Fruit fly (Drosophila melanogaster) whole organism, adult: ENCODE results near the gene emc.

Experiments used
- CG11617 ChIP-seq: fragments of 200-800 bp; sonication (Bioruptor generic); optimal IDR thresholded peaks from 2 replicates; lab custom pipeline; 2017; ENCODE audit warnings: mild to moderate bottlenecking, missing biosample characterization, missing genetic modification reagents, missing genetic modification characterization
- CG12768 ChIP-seq: fragments of 200-800 bp; sonication (Bioruptor generic); optimal IDR thresholded peaks from 2 replicates; lab custom pipeline; 2017; ENCODE audit warnings: missing biosample characterization, missing genetic modification characterization, mild to moderate bottlenecking, moderate library complexity, missing genetic modification reagents
- CG14711 ChIP-seq: fragments of 200-800 bp; sonication (Bioruptor generic); optimal IDR thresholded peaks from 2 replicates; lab custom pipeline; 2018; ENCODE audit warnings: missing biosample characterization, mild to moderate bottlenecking, missing genetic modification characterization, moderate library complexity
- CG1620 ChIP-seq: fragments of 200-800 bp; sonication (Bioruptor generic); optimal IDR thresholded peaks from 2 replicates; lab custom pipeline; 2016; ENCODE audit warnings: missing biosample characterization, missing genetic modification characterization
- CG33017 ChIP-seq: fragments of 200-800 bp; sonication (Bioruptor generic); optimal IDR thresholded peaks from 2 replicates; lab custom pipeline; 2018; ENCODE audit warnings: missing biosample characterization, mild to moderate bottlenecking, missing genetic modification characterization, moderate library complexity
- CG5204 ChIP-seq: fragments of 200-800 bp; sonication (Bioruptor generic); optimal IDR thresholded peaks from 2 replicates; lab custom pipeline; 2016; ENCODE audit warnings: missing biosample characterization, missing genetic modification characterization
- CG7045 ChIP-seq: fragments of 200-800 bp; sonication (Bioruptor generic); optimal IDR thresholded peaks from 2 replicates; lab custom pipeline; 2017; ENCODE audit warnings: missing biosample characterization, mild to moderate bottlenecking, missing genetic modification characterization
- CG7101 ChIP-seq: fragments of 200-800 bp; sonication (Bioruptor generic); optimal IDR thresholded peaks from 2 replicates; lab custom pipeline; 2018; ENCODE audit warnings: missing biosample characterization, mild to moderate bottlenecking, missing genetic modification characterization, moderate library complexity
- Clk ChIP-seq: fragments of 200-800 bp; sonication (Bioruptor generic); optimal IDR thresholded peaks from 2 replicates; lab custom pipeline; 2017; ENCODE audit warnings: missing biosample characterization, missing genetic modification characterization
- Crg-1 ChIP-seq: fragments of 200-800 bp; sonication (Bioruptor generic); optimal IDR thresholded peaks from 2 replicates; lab custom pipeline; 2016; ENCODE audit warnings: missing biosample characterization, missing genetic modification characterization
- Hr96 ChIP-seq: fragments of 200-800 bp; sonication (Bioruptor generic); optimal IDR thresholded peaks from 2 replicates; lab custom pipeline; 2016; ENCODE audit warnings: missing biosample characterization, missing genetic modification characterization
- Mnt ChIP-seq: fragments of 200-800 bp; sonication (Bioruptor generic); optimal IDR thresholded peaks from 2 replicates; lab custom pipeline; 2016; ENCODE audit warnings: missing biosample characterization, mild to moderate bottlenecking, missing genetic modification characterization
- bab1 ChIP-seq: fragments of 200-800 bp; sonication (Bioruptor generic); optimal IDR thresholded peaks from 3 replicates; lab custom pipeline; 2019; ENCODE audit warnings: missing biosample characterization, mild to moderate bottlenecking, missing genetic modification characterization, moderate library complexity
- cic ChIP-seq: fragments of 200-800 bp; sonication (Bioruptor generic); optimal IDR thresholded peaks from 2 replicates; lab custom pipeline; 2017; ENCODE audit warnings: missing biosample characterization, mild to moderate bottlenecking, missing genetic modification characterization, moderate library complexity
- cnc ChIP-seq, 2 experiments: fragments of >200 bp; optimal IDR thresholded peaks; 2 replicates each; lab custom pipeline; 2017
- kay ChIP-seq: fragments of 200-800 bp; sonication (Bioruptor generic); peaks from one replicate; lab custom pipeline; 2016; ENCODE audit warnings: missing biosample characterization, missing genetic modification characterization, borderline replicate concordance
- ovo ChIP-seq: fragments of 200-800 bp; sonication (Bioruptor generic); optimal IDR thresholded peaks from 2 replicates; lab custom pipeline; 2016; ENCODE audit warnings: missing biosample characterization, missing genetic modification characterization
- pad ChIP-seq: fragments of 200-800 bp; sonication (Bioruptor generic); optimal IDR thresholded peaks from 3 replicates; lab custom pipeline; 2017; ENCODE audit warnings: missing biosample characterization, missing genetic modification characterization, mild to moderate bottlenecking, moderate library complexity, missing genetic modification reagents
- tj ChIP-seq: fragments of 200-800 bp; sonication (Bioruptor generic); optimal IDR thresholded peaks from 3 replicates; lab custom pipeline; 2017; ENCODE audit warnings: missing biosample characterization, mild to moderate bottlenecking, missing genetic modification characterization, moderate library complexity
- toe ChIP-seq: fragments of 200-800 bp; sonication (Bioruptor generic); optimal IDR thresholded peaks from 2 replicates; lab custom pipeline; 2016; ENCODE audit warnings: missing biosample characterization, missing genetic modification characterization

Gene emc

DNA sequence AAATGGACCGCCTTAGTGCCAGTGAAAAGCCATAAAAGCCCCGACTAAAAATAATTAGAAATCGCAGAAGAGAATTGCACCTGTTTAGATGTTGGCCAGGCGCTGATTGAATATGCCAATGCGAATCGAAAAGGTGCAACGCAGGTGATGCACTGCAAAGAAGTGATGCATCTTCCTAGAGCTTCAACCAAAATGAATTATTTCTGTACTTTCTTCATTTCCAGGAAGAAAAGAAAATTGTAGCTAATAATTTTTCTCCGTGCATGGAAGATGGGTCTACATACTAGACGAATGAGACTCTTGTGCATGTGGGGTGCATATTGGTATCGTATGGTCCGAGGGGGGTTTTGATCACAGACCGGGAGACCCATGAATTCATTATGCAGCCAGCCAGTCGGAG is 39.8 kb downstream of the emc start:
- TF ChIP-seq CG1620 (GFP tag; lab: Kevin White, UChicago), result no peak
- TF ChIP-seq CG7045 (GFP tag; lab: Kevin White, UChicago), result no peak
- no peak for TF ChIP-seq CG11617 (GFP tag; lab: Kevin White, UChicago)
- no peak for TF ChIP-seq pad (GFP tag; lab: Kevin White, UChicago)
- TF ChIP-seq CG5204 (GFP tag; lab: Kevin White, UChicago), result no peak
- TF ChIP-seq bab1 (GFP tag; lab: Kevin White, UChicago), result no peak
- TF ChIP-seq Crg-1 (GFP tag; lab: Kevin White, UChicago), result no peak
- TF ChIP-seq CG14711 (tag; lab: Kevin White, UChicago), result no peak

DNA sequence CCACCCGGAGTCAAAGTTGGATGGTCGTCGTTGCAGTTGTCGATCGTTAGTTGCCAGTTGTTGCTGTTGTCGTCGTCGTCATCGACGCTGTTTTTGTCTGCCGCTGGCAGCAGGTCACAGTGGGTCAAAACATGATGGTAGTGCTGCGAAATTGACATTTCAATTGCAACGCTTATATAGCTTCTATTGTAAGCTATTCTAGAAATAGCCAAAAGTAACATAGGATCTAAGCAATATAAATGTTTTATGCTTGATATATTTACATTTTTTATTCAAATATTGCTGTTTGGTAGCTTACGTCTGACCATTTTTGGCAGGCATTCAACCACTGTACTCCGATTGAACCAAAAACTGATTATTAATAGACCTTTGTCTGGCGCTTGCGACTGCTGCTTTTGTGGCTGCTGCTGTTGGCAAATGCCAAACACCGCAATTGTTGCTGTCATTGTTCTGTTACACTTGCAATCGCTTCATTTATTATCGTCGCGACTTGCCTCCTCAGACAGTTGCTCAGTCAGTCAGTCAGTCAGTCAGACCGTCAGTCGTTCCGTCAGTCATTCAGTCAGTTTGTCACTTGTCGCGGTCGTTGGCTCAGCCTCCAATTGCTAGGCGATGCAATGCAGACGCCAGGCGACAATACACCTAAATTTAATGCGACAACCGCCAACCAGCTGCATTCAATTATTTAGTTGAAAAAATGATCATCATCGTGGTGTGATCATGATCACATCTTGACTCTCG is 42.2 kb downstream of the emc start:
- no peak for TF ChIP-seq toe (GFP tag; lab: Kevin White, UChicago)
- TF ChIP-seq CG12768, result no peak
- no peak for TF ChIP-seq Crg-1 (GFP tag; lab: Kevin White, UChicago)
- TF ChIP-seq CG7045 (GFP tag; lab: Kevin White, UChicago), result no peak
- no peak for TF ChIP-seq Hr96 (GFP tag; lab: Kevin White, UChicago)
- TF ChIP-seq cnc (optimal IDR thresholded peaks at IDR 0.05; lab: Kevin White, UChicago), result no peak
- TF ChIP-seq CG14711 (tag; lab: Kevin White, UChicago), result no peak
- TF ChIP-seq ovo, result no peak
- TF ChIP-seq CG7101 (tag; lab: Kevin White, UChicago), result no peak
- no peak for TF ChIP-seq Mnt (GFP tag; lab: Kevin White, UChicago)
- TF ChIP-seq pad (GFP tag; lab: Kevin White, UChicago), result no peak
- no peak for TF ChIP-seq CG5204 (GFP tag; lab: Kevin White, UChicago)

DNA sequence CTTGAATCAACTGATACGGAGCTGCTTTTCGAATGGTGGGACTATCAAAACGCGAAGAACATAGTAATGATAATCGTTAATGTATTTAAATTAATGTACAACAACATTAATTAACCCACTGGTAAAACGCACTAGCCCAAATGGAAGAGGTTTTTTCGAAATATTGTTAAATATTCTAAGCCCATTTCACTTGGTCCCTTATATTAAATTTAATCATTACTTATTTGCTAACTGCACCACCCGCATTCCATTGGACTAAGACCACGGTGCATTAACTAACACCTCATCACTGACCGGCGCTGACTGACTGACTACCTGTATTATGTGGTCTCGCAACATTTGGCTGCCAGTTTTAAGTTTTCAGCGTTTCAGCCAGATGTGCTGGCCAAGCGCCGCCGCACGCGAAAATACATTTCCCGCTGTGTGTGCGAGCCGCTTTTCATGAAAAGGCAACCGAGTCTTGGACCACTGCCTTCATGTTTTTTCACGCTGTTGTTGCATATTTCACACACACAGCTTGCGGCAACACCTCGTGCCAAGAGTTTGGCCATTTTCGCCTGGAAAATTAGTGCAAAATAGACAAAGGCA is 44.6 kb downstream of the emc start:
- TF ChIP-seq CG12768 (no peak), Hr96 (GFP tag; lab: Kevin White, UChicago) (no peak)

DNA sequence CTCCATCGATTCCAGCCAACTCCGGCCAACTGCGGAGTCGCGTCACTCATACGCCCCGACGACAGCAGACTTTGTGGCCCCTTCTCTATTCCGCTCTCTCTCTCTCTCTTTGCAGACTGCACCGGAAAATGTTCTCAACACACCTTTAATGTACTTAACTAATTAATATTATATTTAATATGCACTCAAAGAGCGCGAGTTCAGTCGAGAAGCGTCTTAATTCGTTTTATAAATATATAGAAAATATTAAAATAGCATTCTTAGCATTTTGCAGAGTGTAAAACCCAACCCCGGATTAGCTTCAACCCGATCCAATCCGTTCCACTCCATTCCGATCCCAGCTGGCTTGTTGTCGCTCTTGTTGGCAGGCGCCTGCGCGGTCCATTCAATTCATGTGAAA is 45.3 kb downstream of the emc start:
- TF ChIP-seq bab1 (GFP tag; lab: Kevin White, UChicago), result no peak
- TF ChIP-seq CG7101 (tag; lab: Kevin White, UChicago), result no peak
- TF ChIP-seq cic (GFP tag; lab: Kevin White, UChicago), result no peak
- TF ChIP-seq Crg-1 (GFP tag; lab: Kevin White, UChicago), result no peak
- TF ChIP-seq CG14711 (tag; lab: Kevin White, UChicago), result no peak
- TF ChIP-seq kay (GFP tag; lab: Kevin White, UChicago), result no peak
- no peak for TF ChIP-seq CG33017 (tag; lab: Kevin White, UChicago)
- no peak for TF ChIP-seq CG5204 (GFP tag; lab: Kevin White, UChicago)
- TF ChIP-seq cnc (optimal IDR thresholded peaks at IDR 0.05; lab: Kevin White, UChicago), result no peak
- TF ChIP-seq toe (GFP tag; lab: Kevin White, UChicago), result no peak
- no peak for TF ChIP-seq CG11617 (GFP tag; lab: Kevin White, UChicago)
- TF ChIP-seq pad (GFP tag; lab: Kevin White, UChicago), result no peak
- TF ChIP-seq Clk (GFP tag; lab: Kevin White, UChicago), result no peak
- no peak for TF ChIP-seq tj
- no peak for TF ChIP-seq CG12768
- no peak for TF ChIP-seq ovo
- no peak for TF ChIP-seq CG7045 (GFP tag; lab: Kevin White, UChicago)
- TF ChIP-seq CG1620 (GFP tag; lab: Kevin White, UChicago), result no peak
- no peak for TF ChIP-seq Hr96 (GFP tag; lab: Kevin White, UChicago)

DNA sequence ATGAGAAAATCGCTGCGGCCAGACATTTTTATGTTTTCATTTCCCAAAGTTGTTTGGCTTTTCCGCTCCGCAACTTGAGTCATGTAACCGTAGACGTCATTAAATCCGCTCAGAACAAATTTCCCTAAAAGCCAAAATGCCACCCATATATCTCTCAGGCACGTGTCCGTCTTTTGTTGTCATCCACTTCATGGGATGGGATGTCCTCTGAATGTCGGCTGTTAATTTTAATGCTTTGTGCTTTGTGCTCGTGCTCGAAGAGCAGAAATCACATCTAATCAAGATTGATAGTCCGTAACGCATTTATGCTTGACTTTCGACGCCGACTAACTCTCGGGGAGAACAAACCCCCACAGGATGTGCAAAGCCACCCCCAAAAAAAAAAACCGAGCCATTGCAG is 45.8 kb downstream of the emc start:
- TF ChIP-seq cic (GFP tag; lab: Kevin White, UChicago) (no peak), Mnt (GFP tag; lab: Kevin White, UChicago) (no peak), kay (GFP tag; lab: Kevin White, UChicago) (no peak), toe (GFP tag; lab: Kevin White, UChicago) (no peak), cnc (optimal IDR thresholded peaks at IDR 0.05; lab: Kevin White, UChicago) (no peak), ovo (no peak), CG7101 (tag; lab: Kevin White, UChicago) (no peak), Crg-1 (GFP tag; lab: Kevin White, UChicago) (no peak), CG7045 (GFP tag; lab: Kevin White, UChicago) (no peak), pad (GFP tag; lab: Kevin White, UChicago) (no peak), CG12768 (no peak), Hr96 (GFP tag; lab: Kevin White, UChicago) (no peak), CG33017 (tag; lab: Kevin White, UChicago) (no peak), tj (no peak), CG11617 (GFP tag; lab: Kevin White, UChicago) (no peak), Clk (GFP tag; lab: Kevin White, UChicago) (no peak), bab1 (GFP tag; lab: Kevin White, UChicago) (no peak), CG1620 (GFP tag; lab: Kevin White, UChicago) (no peak)
